Fruit fly (Drosophila melanogaster): Measurements from ENCODE around the gene CG7091.

CG7091 gene

dm6 chr3R:12960929-12961855 is 16.6 kb upstream of the CG7091 start, which contains the start of gene Spc25 (continued):
- TF ChIP-seq Pdp1 (GFP tag; optimal IDR thresholded peaks at IDR 0.05) (peak in 1 of 2 experiments; percentile 71), vfl (GFP tag; optimal IDR thresholded peaks at IDR 0.05) (peak; percentile 67), repo (GFP tag; optimal IDR thresholded peaks at IDR 0.05) (peak; percentile 21), Sox102F (GFP tag; optimal IDR thresholded peaks at IDR 0.05) (peak; percentile 10), CG14014 (GFP tag; IDR thresholded peaks at IDR 0.05) (0 out of 2 replicates have a peak, but pooled peaks have one; percentile 20), al (GFP tag; IDR thresholded peaks at IDR 0.05) (peak; percentile 46; the same call in 1 of the 2 replicates), CG18599 (GFP tag; optimal IDR thresholded peaks at IDR 0.05) (no peak), gem (tag; optimal IDR thresholded peaks at IDR 0.05) (peak; percentile 49), CG14441 (GFP tag; IDR thresholded peaks at IDR 0.05) (peak; percentile 50; the same call in 1 of the 2 replicates), CG9876 (GFP tag; optimal IDR thresholded peaks at IDR 0.05) (peak; percentile 58), CG8281 (tag; optimal IDR thresholded peaks at IDR 0.05) (no peak), pita (GFP tag; optimal IDR thresholded peaks at IDR 0.05) (no peak), CG5953 (GFP tag; IDR thresholded peaks at IDR 0.05) (no peak), CG12104 (GFP tag; optimal IDR thresholded peaks at IDR 0.05) (no peak), Atf3 (GFP tag; optimal IDR thresholded peaks at IDR 0.05) (peak; percentile 18), mld (GFP tag; IDR thresholded peaks at IDR 0.05; ENCODE audit: partially characterized antibody) (peak; percentile 86), MESR4 (GFP tag; optimal IDR thresholded peaks at IDR 0.05) (peak; percentile 36), CG10366 (GFP tag; IDR thresholded peaks at IDR 0.05) (peak; percentile 54), Bdp1 (GFP tag; optimal IDR thresholded peaks at IDR 0.05) (peak; percentile 43), ken (GFP tag; IDR thresholded peaks at IDR 0.05) (peak; percentile 75; the same call in 2 of the 3 replicates), zen (tag; optimal IDR thresholded peaks at IDR 0.05) (no peak), Chrac-16 (GFP tag; optimal IDR thresholded peaks at IDR 0.05) (peak; percentile 68), BtbVII (GFP tag; optimal IDR thresholded peaks at IDR 0.05) (peak; percentile 20), CG13287 (GFP tag; IDR thresholded peaks at IDR 0.05; ENCODE audit: partially characterized antibody) (peak; percentile 97), Neu2 (GFP tag; optimal IDR thresholded peaks at IDR 0.05; ENCODE audit: borderline replicate concordance) (no peak), YL-1 (GFP tag; optimal IDR thresholded peaks at IDR 0.05) (peak; percentile 30), CG11456 (GFP tag; IDR thresholded peaks at IDR 0.05) (peak; percentile 74), Bgb (GFP tag; IDR thresholded peaks at IDR 0.05; ENCODE audit: partially characterized antibody) (peak; percentile 97), dpn (GFP tag; optimal IDR thresholded peaks at IDR 0.05) (peak; percentile 67 to 68), CG12155 (GFP tag; optimal IDR thresholded peaks at IDR 0.05) (peak; percentile 47), CG12299 (tag; optimal IDR thresholded peaks at IDR 0.05) (no peak), CG4617 (GFP tag; optimal IDR thresholded peaks at IDR 0.05; ENCODE audit: borderline replicate concordance) (peak; percentile 77), CG1832 (GFP tag; optimal IDR thresholded peaks at IDR 0.05) (no peak), HmgD (GFP tag; optimal IDR thresholded peaks at IDR 0.05) (peak; percentile 82), gfzf (GFP tag; optimal IDR thresholded peaks at IDR 0.05) (peak; percentile 33), Med (GFP tag) (peak; percentile 94), bab2 (GFP tag; optimal IDR thresholded peaks at IDR 0.05) (peak; percentile 36), CG13894 (tag; optimal IDR thresholded peaks at IDR 0.05) (no peak), CG8478 (optimal IDR thresholded peaks at IDR 0.05) (no peak), dm (GFP tag; optimal IDR thresholded peaks at IDR 0.05) (peak; percentile 43), NC2β (GFP tag; optimal IDR thresholded peaks at IDR 0.05) (peak; percentile 24), seq (GFP tag; IDR thresholded peaks at IDR 0.05) (no peak), CG6272 (GFP tag; IDR thresholded peaks at IDR 0.05) (peak; percentile 76), CG2116 (GFP tag; optimal IDR thresholded peaks at IDR 0.05) (peak; percentile 79), slbo (GFP tag; IDR thresholded peaks at IDR 0.05) (peak; percentile 87), zfh1 (GFP tag; IDR thresholded peaks at IDR 0.05) (peak; percentile 45; the same call in 2 of the 3 replicates), unc-4 (GFP tag; IDR thresholded peaks at IDR 0.05; ENCODE audit: partially characterized antibody) (peak; percentile 93), Poxn (GFP tag; IDR thresholded peaks at IDR 0.05) (no peak)
